Worm (Caenorhabditis elegans): Measurements from ENCODE around the gene hrpa-1.

DNA sequence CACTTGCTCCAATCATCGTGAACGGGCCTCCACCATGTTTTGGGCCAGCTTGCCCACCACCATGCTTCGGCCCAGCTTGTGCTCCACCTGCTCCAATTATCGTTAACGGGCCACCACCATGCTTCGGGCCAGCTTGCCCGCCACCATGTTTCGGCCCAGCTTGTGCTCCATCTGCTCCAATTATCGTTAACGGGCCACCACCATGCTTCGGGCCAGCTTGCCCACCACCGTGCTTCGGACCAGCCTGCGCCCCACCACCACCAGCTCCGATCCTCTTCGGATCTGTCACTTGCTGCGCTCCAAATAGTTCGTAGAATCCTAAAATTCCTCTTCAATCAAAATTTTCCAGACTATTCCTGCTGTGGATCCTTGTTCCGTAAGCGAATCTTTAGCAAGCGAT, 39.4 kb downstream of the hrpa-1 start:
- TF ChIP-seq ref-1 (GFP tag; conservative IDR thresholded peaks at IDR 0.05) (no peak), ztf-23 (GFP tag; IDR thresholded peaks at IDR 0.05) (no peak), med-1 (GFP tag; optimal IDR thresholded peaks at IDR 0.05; ENCODE audit: insufficient read depth) (no peak), cog-1 (tag; optimal IDR thresholded peaks at IDR 0.05) (no peak), flt-1 (GFP tag; IDR thresholded peaks at IDR 0.05) (no peak)
